Fruit fly (Drosophila melanogaster) S2 (cell line): ENCODE data around the gene CG2104.

Source experiments
- CG8478 ChIP-seq: fragments of >200 bp; optimal IDR thresholded peaks from 2 replicates; lab custom pipeline; 2018
- CTCF ChIP-seq, 2 experiments: fragments of >200 bp; optimal IDR thresholded peaks; 2 replicates each; lab custom pipeline; 2018

- TF ChIP-seq CG8478 (lab: Kevin White, UChicago) (no peak), CTCF (optimal IDR thresholded peaks at IDR 0.05; lab: Kevin White, UChicago) (no peak)
These were observed 11.9 kb upstream of the CG2104 start for dm6 chr3R:5704982-5705381.
